Fruit fly (Drosophila melanogaster): Measurements from ENCODE around the gene Pus1.

Gene Pus1

DNA sequence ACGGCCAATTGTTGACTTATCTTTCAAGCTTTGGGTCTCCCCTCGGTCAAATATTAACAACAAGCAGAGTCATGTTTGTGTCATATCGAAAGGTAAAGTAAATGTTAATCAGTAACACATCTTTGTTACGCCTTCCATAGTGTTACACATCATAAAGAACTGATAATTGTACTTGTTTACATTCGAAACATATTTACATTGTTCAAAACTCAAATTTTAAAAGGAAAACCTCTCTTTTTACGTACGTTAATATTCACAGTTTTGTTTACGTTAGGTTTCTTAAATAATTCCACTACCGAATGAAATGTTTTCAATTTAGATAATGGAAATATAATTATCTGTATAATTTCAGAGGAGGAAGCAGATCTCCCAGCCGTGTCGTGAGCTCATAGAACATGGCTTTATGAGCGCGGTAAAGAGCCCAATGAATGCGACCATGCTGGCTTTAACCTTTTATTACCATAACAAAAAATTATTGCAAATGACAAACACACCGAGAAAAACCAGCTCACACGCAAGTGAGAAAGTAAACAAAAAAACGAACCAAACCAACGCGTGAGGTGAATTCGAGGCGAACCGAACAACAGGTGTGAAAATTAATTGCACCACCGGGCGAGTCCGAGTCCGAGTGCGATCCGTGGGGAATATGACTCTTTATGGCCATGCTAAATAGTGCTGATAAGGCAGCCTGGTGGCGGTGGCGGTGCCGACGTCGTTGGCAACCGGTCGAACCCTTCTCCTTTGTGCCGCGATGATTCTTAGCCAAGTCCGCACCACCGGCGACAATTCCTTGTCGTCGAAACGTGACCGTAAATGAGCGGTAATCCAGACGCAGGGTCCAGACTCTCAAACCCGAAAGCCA is 50.0 kb downstream of the Pus1 start (continued):
- peak; percentile 30 for TF ChIP-seq CG12391 (tag; optimal IDR thresholded peaks at IDR 0.05)
- TF ChIP-seq CG4617 (GFP tag; optimal IDR thresholded peaks at IDR 0.05; ENCODE audit: borderline replicate concordance), result no peak
- peak; percentile 20 for TF ChIP-seq Spps (tag; optimal IDR thresholded peaks at IDR 0.05)
- TF ChIP-seq jumu (GFP tag; optimal IDR thresholded peaks at IDR 0.05), result no peak
- no peak for TF ChIP-seq CG14050 (GFP tag; IDR thresholded peaks at IDR 0.05)
- TF ChIP-seq CG17829 (tag; optimal IDR thresholded peaks at IDR 0.05), result no peak
- TF ChIP-seq unc-4 (GFP tag; IDR thresholded peaks at IDR 0.05; ENCODE audit: partially characterized antibody), result no peak
- no peak for TF ChIP-seq toy (GFP tag; IDR thresholded peaks at IDR 0.05)
- peak; percentile 4 for TF ChIP-seq salm (tag; optimal IDR thresholded peaks at IDR 0.05)
- no peak for TF ChIP-seq CG7372 (GFP tag; IDR thresholded peaks at IDR 0.05)
- TF ChIP-seq CG43689 (GFP tag; IDR thresholded peaks at IDR 0.05), result no peak
- peak; percentile 14 to 46 for TF ChIP-seq chif (GFP tag; optimal IDR thresholded peaks at IDR 0.05)
- TF ChIP-seq lab (GFP tag; optimal IDR thresholded peaks at IDR 0.05), result peak; percentile 7
- peak; percentile 32; the same call in 1 of the 2 replicates for TF ChIP-seq onecut (GFP tag; IDR thresholded peaks at IDR 0.05)
- TF ChIP-seq CG4360 (GFP tag; IDR thresholded peaks at IDR 0.05), result no peak
- no peak for TF ChIP-seq CG8478 (optimal IDR thresholded peaks at IDR 0.05)
- peak; percentile 17 for TF ChIP-seq fd64A (GFP tag; optimal IDR thresholded peaks at IDR 0.05)
- 0 out of 4 replicates have a peak, but pooled peaks have one; percentile 11 for TF ChIP-seq Dll (GFP tag; IDR thresholded peaks at IDR 0.05; ENCODE audit: partially characterized antibody)
- peak; percentile 61 for TF ChIP-seq zf30C (GFP tag; optimal IDR thresholded peaks at IDR 0.05)
- TF ChIP-seq Hmr (GFP tag; optimal IDR thresholded peaks at IDR 0.05), result peak; percentile 54
- no peak for TF ChIP-seq br (optimal IDR thresholded peaks at IDR 0.05)
- TF ChIP-seq CG11398 (GFP tag; optimal IDR thresholded peaks at IDR 0.05), result peak; percentile 48
- TF ChIP-seq ato (GFP tag; IDR thresholded peaks at IDR 0.05; ENCODE audit: partially characterized antibody), result no peak
- TF ChIP-seq CG34224 (GFP tag; IDR thresholded peaks at IDR 0.05; ENCODE audit: partially characterized antibody), result no peak
- TF ChIP-seq CG13287 (GFP tag; IDR thresholded peaks at IDR 0.05; ENCODE audit: partially characterized antibody), result no peak
- no peak for TF ChIP-seq CG12744 (GFP tag; optimal IDR thresholded peaks at IDR 0.05)
- no peak for TF ChIP-seq CG10147 (GFP tag; optimal IDR thresholded peaks at IDR 0.05)
- no peak for TF ChIP-seq h (optimal IDR thresholded peaks at IDR 0.05)
- peak; percentile 15 for TF ChIP-seq Lhr (GFP tag; optimal IDR thresholded peaks at IDR 0.05)
- TF ChIP-seq CG7745 (tag; optimal IDR thresholded peaks at IDR 0.05), result peak; percentile 75
- no peak for TF ChIP-seq run (tag; optimal IDR thresholded peaks at IDR 0.05)
- no peak for TF ChIP-seq H2.0 (GFP tag; IDR thresholded peaks at IDR 0.05)
- TF ChIP-seq Ssrp (tag; optimal IDR thresholded peaks at IDR 0.05), result no peak
- no peak for TF ChIP-seq bigmax (GFP tag; optimal IDR thresholded peaks at IDR 0.05)
- TF ChIP-seq CG18262 (tag; optimal IDR thresholded peaks at IDR 0.05), result peak; percentile 61
- peak; percentile 49 for TF ChIP-seq CoRest (tag; optimal IDR thresholded peaks at IDR 0.05)
- no peak for TF ChIP-seq gt (GFP tag; IDR thresholded peaks at IDR 0.05)
- peak; percentile 4 for TF ChIP-seq Fer1 (GFP tag; optimal IDR thresholded peaks at IDR 0.05)
- no peak for TF ChIP-seq CG32772 (GFP tag; IDR thresholded peaks at IDR 0.05)
- no peak for TF ChIP-seq CG10274 (GFP tag; optimal IDR thresholded peaks at IDR 0.05)
- no peak for TF ChIP-seq CG1024 (GFP tag; IDR thresholded peaks at IDR 0.05)
- TF ChIP-seq CG2116 (GFP tag; optimal IDR thresholded peaks at IDR 0.05), result peak; percentile 21
- TF ChIP-seq CG31365 (tag; optimal IDR thresholded peaks at IDR 0.05), result no peak
- TF ChIP-seq Meics (GFP tag; optimal IDR thresholded peaks at IDR 0.05), result peak; percentile 9
- no peak for TF ChIP-seq CG4854 (GFP tag; optimal IDR thresholded peaks at IDR 0.05)
- TF ChIP-seq CG14441 (GFP tag; IDR thresholded peaks at IDR 0.05), result no peak
- peak; percentile 77 for TF ChIP-seq Sox100B (GFP tag; optimal IDR thresholded peaks at IDR 0.05)
- peak; percentile 15 for TF ChIP-seq Dek (tag; optimal IDR thresholded peaks at IDR 0.05)
- no peak for TF ChIP-seq Myb (GFP tag; optimal IDR thresholded peaks at IDR 0.05)
- no peak for TF ChIP-seq Gug (GFP tag; IDR thresholded peaks at IDR 0.05)

All from whole organism, embryonic.